Worm (Caenorhabditis elegans): ENCODE measurements around the gene irld-49.

DNA sequence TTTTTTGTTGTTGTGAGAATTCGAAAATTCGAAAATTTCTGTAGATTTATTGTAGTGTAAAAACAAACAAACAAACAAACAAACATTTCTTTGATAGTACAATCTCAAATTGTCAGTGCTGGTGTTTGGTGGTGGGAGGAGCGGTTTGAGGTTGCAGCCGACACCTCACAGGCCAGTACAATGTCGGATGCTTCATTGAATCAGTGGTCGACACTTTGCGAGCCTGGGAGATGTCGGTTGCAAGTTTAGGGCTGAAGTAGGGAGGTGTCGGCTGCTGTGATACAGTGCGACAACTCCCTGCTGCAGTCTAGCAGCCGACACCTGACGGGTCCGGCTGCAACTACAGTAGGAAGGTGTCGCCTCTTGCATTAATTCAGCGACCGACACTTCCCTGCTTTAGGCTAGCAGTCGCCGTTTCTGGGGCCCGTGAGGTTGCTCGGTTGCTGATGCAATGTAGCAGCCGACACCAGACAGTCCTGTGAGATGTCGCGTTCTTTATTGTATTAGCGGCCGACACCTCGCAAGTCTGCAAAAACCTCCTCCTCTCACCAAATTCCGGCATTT, 42.0 kb downstream of the irld-49 start:
- no peak for TF ChIP-seq nhr-10 (tag; optimal IDR thresholded peaks at IDR 0.05)
- TF ChIP-seq R02D3.7 (tag; optimal IDR thresholded peaks at IDR 0.05), result no peak
- no peak for TF ChIP-seq egl-27 (tag; optimal IDR thresholded peaks at IDR 0.05)
- no peak for TF ChIP-seq aly-2 (tag; optimal IDR thresholded peaks at IDR 0.05)
- TF ChIP-seq elt-1 (tag; optimal IDR thresholded peaks at IDR 0.05), result no peak
- TF ChIP-seq skn-1 (tag; optimal IDR thresholded peaks at IDR 0.05), result no peak
- no peak for TF ChIP-seq ceh-82 (tag; optimal IDR thresholded peaks at IDR 0.05)
- no peak for TF ChIP-seq nhr-77 (tag; optimal IDR thresholded peaks at IDR 0.05)
